Worm (Caenorhabditis elegans): ENCODE measurements around the gene C33B4.5.

Gene C33B4.5

ce11 chrII:11383058-11383457 lies at the start of gene C33B4.5, which contains the start of gene C33B4.4:
Gene C33B4.5, plus strand, starts transcription at chrII:11383327.
Gene C33B4.4, minus strand, starts transcription at chrII:11383442.
- TF ChIP-seq tab-1 (GFP tag; IDR thresholded peaks at IDR 0.05) (no peak), med-1 (GFP tag; optimal IDR thresholded peaks at IDR 0.05; ENCODE audit: insufficient read depth) (no peak), T22C8.4 (GFP tag; IDR thresholded peaks at IDR 0.05) (no peak), flt-1 (GFP tag; IDR thresholded peaks at IDR 0.05) (no peak), ztf-23 (GFP tag; IDR thresholded peaks at IDR 0.05) (no peak), klf-2 (GFP tag; conservative IDR thresholded peaks at IDR 0.05) (no peak), cog-1 (tag; optimal IDR thresholded peaks at IDR 0.05) (no peak), ref-1 (GFP tag; conservative IDR thresholded peaks at IDR 0.05) (no peak), ztf-29 (GFP tag; IDR thresholded peaks at IDR 0.05) (no peak)

- TF ChIP-seq klf-2 (GFP tag; conservative IDR thresholded peaks at IDR 0.05) (no peak), flt-1 (GFP tag; IDR thresholded peaks at IDR 0.05) (no peak), ref-1 (GFP tag; conservative IDR thresholded peaks at IDR 0.05) (no peak), T22C8.4 (GFP tag; IDR thresholded peaks at IDR 0.05) (no peak), ztf-29 (GFP tag; IDR thresholded peaks at IDR 0.05) (no peak), ztf-23 (GFP tag; IDR thresholded peaks at IDR 0.05) (no peak), cog-1 (tag; optimal IDR thresholded peaks at IDR 0.05) (no peak), med-1 (GFP tag; optimal IDR thresholded peaks at IDR 0.05; ENCODE audit: insufficient read depth) (no peak), tab-1 (GFP tag; IDR thresholded peaks at IDR 0.05) (no peak)
Observed at ce11 chrII:11333375-11333774, 49.8 kb upstream of the C33B4.5 start.

DNA sequence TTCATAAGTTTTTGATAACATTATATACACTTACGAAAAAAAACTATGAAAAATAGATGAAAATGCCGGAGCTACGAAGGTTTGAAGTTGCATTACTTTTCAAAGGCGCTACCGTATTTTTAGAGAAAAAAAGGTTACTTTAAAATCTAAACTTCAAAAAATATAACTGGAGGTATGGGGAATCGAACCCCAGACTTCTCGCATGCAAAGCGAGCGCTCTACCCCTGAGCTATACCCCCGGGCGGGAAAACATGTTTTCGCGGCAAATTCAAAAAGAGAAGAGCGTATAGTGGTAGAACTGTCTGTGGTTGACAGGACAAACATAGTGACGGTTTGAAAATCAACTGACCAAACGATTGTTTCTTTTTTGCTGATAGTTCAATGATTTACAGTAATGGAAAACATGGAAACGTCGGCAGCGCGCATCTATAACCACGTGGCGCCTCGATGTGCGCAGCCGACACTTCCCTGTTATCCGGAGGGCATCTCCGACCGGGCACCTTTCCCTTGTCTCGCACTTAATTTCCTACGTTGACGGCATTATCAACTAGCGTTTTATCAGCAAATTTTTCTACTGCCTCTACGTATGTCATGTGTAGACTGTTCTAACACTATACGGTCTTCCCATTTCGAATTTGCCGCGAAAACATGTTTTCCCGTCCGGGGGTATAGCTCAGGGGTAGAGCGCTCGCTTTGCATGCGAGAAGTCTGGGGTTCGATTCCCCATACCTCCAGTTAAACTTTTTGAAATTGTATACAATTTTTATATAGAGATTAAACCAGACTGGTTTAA lies 49.1 kb upstream of the C33B4.5 start:
- TF ChIP-seq ztf-23 (GFP tag; IDR thresholded peaks at IDR 0.05) (no peak), cog-1 (tag; optimal IDR thresholded peaks at IDR 0.05) (no peak), tab-1 (GFP tag; IDR thresholded peaks at IDR 0.05) (no peak), med-1 (GFP tag; optimal IDR thresholded peaks at IDR 0.05; ENCODE audit: insufficient read depth) (no peak), ztf-29 (GFP tag; IDR thresholded peaks at IDR 0.05) (no peak), ref-1 (GFP tag; conservative IDR thresholded peaks at IDR 0.05) (no peak), flt-1 (GFP tag; IDR thresholded peaks at IDR 0.05) (no peak), T22C8.4 (GFP tag; IDR thresholded peaks at IDR 0.05) (no peak), klf-2 (GFP tag; conservative IDR thresholded peaks at IDR 0.05) (no peak)

DNA sequence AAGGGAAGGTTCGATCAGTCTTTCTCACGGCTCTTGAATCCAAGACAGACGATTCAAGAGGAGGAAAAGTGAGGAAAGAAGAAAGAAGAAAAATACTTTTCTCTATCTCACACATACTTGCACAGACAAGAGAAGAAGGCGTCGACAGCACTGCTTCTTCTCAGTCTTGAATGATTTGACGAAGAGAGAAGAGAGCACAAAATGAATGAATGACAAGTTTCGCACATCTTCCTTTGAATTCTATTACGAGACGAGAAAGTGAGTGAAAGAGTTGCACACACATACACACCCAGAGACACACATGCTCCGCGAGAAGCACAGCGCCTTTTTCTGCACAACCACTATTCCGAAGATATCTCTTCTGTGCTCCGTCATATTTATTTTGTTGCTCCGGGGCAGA lies 47.5 kb upstream of the C33B4.5 start:
- no peak for TF ChIP-seq ztf-29 (GFP tag; IDR thresholded peaks at IDR 0.05)
- TF ChIP-seq ref-1 (GFP tag; conservative IDR thresholded peaks at IDR 0.05): no peak
- TF ChIP-seq klf-2 (GFP tag; conservative IDR thresholded peaks at IDR 0.05): no peak
- TF ChIP-seq ztf-23 (GFP tag; IDR thresholded peaks at IDR 0.05): no peak
- no peak for TF ChIP-seq med-1 (GFP tag; optimal IDR thresholded peaks at IDR 0.05; ENCODE audit: insufficient read depth)
- TF ChIP-seq tab-1 (GFP tag; IDR thresholded peaks at IDR 0.05): no peak
- no peak for TF ChIP-seq flt-1 (GFP tag; IDR thresholded peaks at IDR 0.05)
- no peak for TF ChIP-seq cog-1 (tag; optimal IDR thresholded peaks at IDR 0.05)
- no peak for TF ChIP-seq T22C8.4 (GFP tag; IDR thresholded peaks at IDR 0.05)

DNA sequence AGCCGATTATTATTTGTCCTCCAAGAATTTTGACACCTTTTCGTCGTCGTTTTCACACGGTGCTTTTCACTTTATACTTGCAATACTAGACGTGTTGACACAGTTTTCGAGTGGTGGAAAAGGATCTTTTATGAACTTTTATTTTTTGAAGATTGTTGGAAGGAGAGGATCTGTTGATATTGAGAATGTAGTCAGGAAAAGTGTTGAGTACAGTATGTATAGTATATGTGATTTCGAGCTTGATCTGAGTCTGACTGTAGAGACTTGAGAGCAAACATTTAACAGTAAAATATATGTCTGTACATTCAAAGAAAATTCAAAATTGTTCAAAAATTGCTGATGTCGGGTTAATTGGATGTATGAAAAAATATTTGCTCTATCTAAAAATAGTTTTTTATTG lies 47.0 kb upstream of the C33B4.5 start:
- TF ChIP-seq ref-1 (GFP tag; conservative IDR thresholded peaks at IDR 0.05) (no peak), med-1 (GFP tag; optimal IDR thresholded peaks at IDR 0.05; ENCODE audit: insufficient read depth) (no peak), tab-1 (GFP tag; IDR thresholded peaks at IDR 0.05) (no peak), ztf-23 (GFP tag; IDR thresholded peaks at IDR 0.05) (no peak), T22C8.4 (GFP tag; IDR thresholded peaks at IDR 0.05) (no peak), ztf-29 (GFP tag; IDR thresholded peaks at IDR 0.05) (no peak), cog-1 (tag; optimal IDR thresholded peaks at IDR 0.05) (no peak), klf-2 (GFP tag; conservative IDR thresholded peaks at IDR 0.05) (no peak), flt-1 (GFP tag; IDR thresholded peaks at IDR 0.05) (no peak)

DNA sequence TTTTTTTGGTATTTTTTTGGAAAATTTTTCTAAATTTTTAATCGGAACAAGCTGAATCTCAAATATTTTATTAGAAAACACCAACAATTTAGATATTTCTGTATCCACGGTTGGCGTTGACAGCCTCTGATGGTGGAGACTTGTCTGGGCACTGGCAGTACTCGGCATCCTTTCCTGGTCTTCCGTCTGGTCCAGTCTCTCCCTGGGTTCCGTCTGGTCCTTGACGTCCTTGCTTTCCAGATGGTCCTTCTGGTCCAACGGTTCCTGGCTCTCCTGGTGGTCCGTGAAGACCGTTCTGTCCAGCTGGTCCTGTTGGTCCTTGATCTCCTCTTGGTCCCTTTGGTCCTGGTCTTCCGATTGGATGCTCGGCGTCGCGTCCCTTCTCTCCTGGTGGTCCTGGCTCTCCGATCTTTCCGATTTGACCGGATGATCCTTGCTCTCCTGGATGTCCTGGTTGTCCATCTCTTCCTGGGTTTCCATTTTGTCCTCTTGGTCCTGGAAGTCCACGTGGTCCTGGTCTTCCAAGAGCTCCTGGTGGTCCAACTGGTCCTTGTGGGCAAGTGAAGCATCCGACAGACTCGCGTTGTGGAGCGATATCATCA lies 46.4 kb upstream of the C33B4.5 start:
- no peak for TF ChIP-seq flt-1 (GFP tag; IDR thresholded peaks at IDR 0.05)
- TF ChIP-seq klf-2 (GFP tag; conservative IDR thresholded peaks at IDR 0.05): no peak
- TF ChIP-seq T22C8.4 (GFP tag; IDR thresholded peaks at IDR 0.05): no peak
- TF ChIP-seq tab-1 (GFP tag; IDR thresholded peaks at IDR 0.05): no peak
- TF ChIP-seq cog-1 (tag; optimal IDR thresholded peaks at IDR 0.05): no peak

DNA sequence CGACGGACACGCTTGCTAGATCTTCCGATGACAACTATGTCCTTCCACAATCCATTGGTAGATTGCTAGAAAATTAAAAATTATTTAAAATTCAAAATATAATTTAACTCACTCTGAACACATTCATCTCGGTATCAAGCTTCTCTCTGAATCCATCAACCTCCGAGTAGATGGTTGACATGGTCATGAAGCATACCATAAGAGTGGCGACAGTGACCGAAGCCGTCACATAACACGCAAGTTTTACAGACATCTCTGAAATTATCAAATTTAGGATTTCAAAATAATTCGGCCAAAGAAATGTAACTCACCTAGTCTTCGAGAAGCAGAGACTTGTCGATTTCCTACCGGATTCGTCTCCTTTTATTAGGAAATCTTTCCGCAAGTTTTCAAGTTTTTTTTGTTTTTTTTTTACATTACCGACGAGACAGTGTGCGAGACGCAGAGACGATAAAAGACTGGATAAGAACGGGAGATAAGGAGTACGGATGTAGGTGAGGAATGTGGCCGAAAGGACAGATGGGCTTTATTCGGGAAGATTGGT lies 45.6 kb upstream of the C33B4.5 start, which contains the start of gene sqt-1:
sqt-1 (minus strand) TSS at position 341 of the 544 bp plus-strand sequence.
- no peak for TF ChIP-seq tab-1 (GFP tag; IDR thresholded peaks at IDR 0.05)
- no peak for TF ChIP-seq flt-1 (GFP tag; IDR thresholded peaks at IDR 0.05)

DNA sequence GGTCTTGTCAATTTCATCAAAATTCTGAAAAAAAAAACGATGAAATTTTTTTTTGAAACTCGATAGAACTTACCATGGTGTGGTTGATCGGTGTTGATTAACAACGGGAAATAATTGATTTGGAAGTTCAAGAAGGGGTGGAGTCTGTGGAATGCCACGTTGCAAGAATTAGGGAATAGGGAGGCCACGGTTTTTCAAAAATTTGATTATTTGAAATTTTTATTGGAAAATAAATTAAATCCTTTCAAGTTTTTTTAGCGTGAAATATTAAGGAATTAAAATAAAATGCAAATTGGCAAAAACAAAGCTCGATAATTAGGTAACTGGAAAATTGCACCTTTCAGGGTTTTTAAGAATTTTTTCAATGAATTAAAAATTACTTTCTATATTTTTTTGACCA lies 43.6 kb upstream of the C33B4.5 start, which contains the start of gene rmd-3:
rmd-3 (minus strand) TSS at position 101 of the 400 bp plus-strand sequence.
- no peak for TF ChIP-seq cog-1 (tag; optimal IDR thresholded peaks at IDR 0.05)
- no peak for TF ChIP-seq klf-2 (GFP tag; conservative IDR thresholded peaks at IDR 0.05)
- no peak for TF ChIP-seq ztf-23 (GFP tag; IDR thresholded peaks at IDR 0.05)
- no peak for TF ChIP-seq ztf-29 (GFP tag; IDR thresholded peaks at IDR 0.05)
- TF ChIP-seq tab-1 (GFP tag; IDR thresholded peaks at IDR 0.05): no peak
- no peak for TF ChIP-seq flt-1 (GFP tag; IDR thresholded peaks at IDR 0.05)

- TF ChIP-seq flt-1 (GFP tag; IDR thresholded peaks at IDR 0.05) (no peak), klf-2 (GFP tag; conservative IDR thresholded peaks at IDR 0.05) (no peak), T22C8.4 (GFP tag; IDR thresholded peaks at IDR 0.05) (no peak), ztf-29 (GFP tag; IDR thresholded peaks at IDR 0.05) (no peak), tab-1 (GFP tag; IDR thresholded peaks at IDR 0.05) (no peak), ref-1 (GFP tag; conservative IDR thresholded peaks at IDR 0.05) (no peak), ztf-23 (GFP tag; IDR thresholded peaks at IDR 0.05) (no peak), cog-1 (tag; optimal IDR thresholded peaks at IDR 0.05) (no peak), med-1 (GFP tag; optimal IDR thresholded peaks at IDR 0.05; ENCODE audit: insufficient read depth) (no peak)
Observed at ce11 chrII:11343300-11343869, 39.7 kb upstream of the C33B4.5 start, which contains the start of gene lgc-20. Gene lgc-20, minus strand, starts transcription at chrII:11343610.

All from whole organism, midembryonic.